Worm (Caenorhabditis elegans) whole organism, mixed stage, embryonic: ENCODE measurements around the gene F52E1.14.
A peak's percentile ranks its signal among the peaks of the same experiment; 100 is the strongest.
"Not testable (repeated sequence)": the region's sequence is repeated elsewhere in the genome, so short reads cannot be mapped to it uniquely, and the experiment has no call there.

Experiments
- M03D4.4 ChIP-seq: sonication (generic microtip); optimal IDR thresholded peaks from 2 replicates; lab custom pipeline; 2017; ENCODE audit warnings: mild to moderate bottlenecking, missing genetic modification characterization, missing compliant biosample characterization
- bed-3 ChIP-seq: fragments of 200-800 bp; sonication (Bioruptor generic); optimal IDR thresholded peaks from 3 replicates; lab custom pipeline; 2018; ENCODE audit warnings: mild to moderate bottlenecking, missing genetic modification characterization, moderate library complexity, missing compliant biosample characterization
- blmp-1 ChIP-seq: fragments of 150-350 bp; optimal IDR thresholded peaks from 2 replicates; lab custom pipeline; 2014; ENCODE audit warnings: missing biosample characterization, missing genetic modification characterization
- ceh-39 ChIP-seq: fragments of 150-350 bp; optimal IDR thresholded peaks from 2 replicates; lab custom pipeline; 2014; ENCODE audit warnings: missing biosample characterization, missing genetic modification characterization
- ceh-43 ChIP-seq: fragments of 200-800 bp; sonication (Bioruptor generic); optimal IDR thresholded peaks from 2 replicates; lab custom pipeline; 2018; ENCODE audit warnings: mild to moderate bottlenecking, missing genetic modification characterization, moderate library complexity, missing compliant biosample characterization
- ceh-83 ChIP-seq: fragments of 200-800 bp; sonication (Bioruptor generic); optimal IDR thresholded peaks from 2 replicates; lab custom pipeline; 2018; ENCODE audit warnings: mild to moderate bottlenecking, missing genetic modification characterization, missing compliant biosample characterization
- ces-1 ChIP-seq: fragments of 150-350 bp; optimal IDR thresholded peaks from 2 replicates; lab custom pipeline; 2014; ENCODE audit warnings: missing biosample characterization, missing genetic modification reagents, missing genetic modification characterization
- cnd-1 ChIP-seq: fragments of 200-800 bp; sonication (Bioruptor generic); optimal IDR thresholded peaks from 2 replicates; lab custom pipeline; 2018; ENCODE audit warnings: mild to moderate bottlenecking, missing genetic modification characterization, missing compliant biosample characterization
- drap-1 ChIP-seq: fragments of 200-800 bp; sonication (Bioruptor generic); optimal IDR thresholded peaks from 3 replicates; lab custom pipeline; 2018; ENCODE audit warnings: mild to moderate bottlenecking, missing genetic modification characterization, missing compliant biosample characterization
- elt-1 ChIP-seq: sonication (generic microtip); optimal IDR thresholded peaks from 2 replicates; lab custom pipeline; 2017; ENCODE audit warnings: missing genetic modification characterization, mild to moderate bottlenecking, missing compliant biosample characterization, antibody characterized with exemption, moderate library complexity, borderline replicate concordance; ENCODE audit not compliant: insufficient read depth
- elt-3 ChIP-seq: fragments of 150-350 bp; optimal IDR thresholded peaks from 2 replicates; lab custom pipeline; 2014; ENCODE audit warnings: missing biosample characterization, missing genetic modification characterization
- flh-1 ChIP-seq: fragments of 200-800 bp; sonication (Bioruptor generic); optimal IDR thresholded peaks from 2 replicates; lab custom pipeline; 2018; ENCODE audit warnings: mild to moderate bottlenecking, missing genetic modification characterization, moderate library complexity, missing compliant biosample characterization
- ham-2 ChIP-seq: fragments of 200-800 bp; sonication (Bioruptor generic); optimal IDR thresholded peaks from 2 replicates; lab custom pipeline; 2018; ENCODE audit warnings: mild to moderate bottlenecking, missing genetic modification characterization, missing compliant biosample characterization
- hlh-1 ChIP-seq: fragments of 150-350 bp; optimal IDR thresholded peaks from 2 replicates; lab custom pipeline; 2014; ENCODE audit warnings: missing biosample characterization, missing genetic modification reagents, missing genetic modification characterization
- lin-13 ChIP-seq: fragments of 150-350 bp; optimal IDR thresholded peaks from 2 replicates; lab custom pipeline; 2014; ENCODE audit warnings: missing biosample characterization, missing genetic modification characterization
- lin-32 ChIP-seq: fragments of 200-800 bp; sonication (Bioruptor generic); optimal IDR thresholded peaks from 2 replicates; lab custom pipeline; 2018; ENCODE audit warnings: mild to moderate bottlenecking, missing genetic modification characterization, missing compliant biosample characterization
- lsy-2 ChIP-seq: fragments of 150-350 bp; optimal IDR thresholded peaks from 2 replicates; lab custom pipeline; 2014; ENCODE audit warnings: missing biosample characterization, missing genetic modification characterization
- mab-5 ChIP-seq: fragments of 150-350 bp; optimal IDR thresholded peaks from 2 replicates; lab custom pipeline; 2014; ENCODE audit warnings: missing biosample characterization, missing genetic modification characterization
- mep-1 ChIP-seq: fragments of 150-350 bp; optimal IDR thresholded peaks from 2 replicates; lab custom pipeline; 2017; ENCODE audit warnings: missing biosample characterization, missing genetic modification reagents, missing genetic modification characterization, inconsistent platforms
- mls-2 ChIP-seq: sonication (generic microtip); optimal IDR thresholded peaks from 2 replicates; lab custom pipeline; 2016; ENCODE audit warnings: mild to moderate bottlenecking, missing genetic modification characterization, moderate library complexity, missing compliant biosample characterization
- nhr-12 ChIP-seq: fragments of 150-350 bp; optimal IDR thresholded peaks from 2 replicates; lab custom pipeline; 2014; ENCODE audit warnings: missing biosample characterization, missing genetic modification characterization
- nhr-2 ChIP-seq: fragments of 150-350 bp; optimal IDR thresholded peaks from 2 replicates; lab custom pipeline; 2014; ENCODE audit warnings: missing biosample characterization, missing genetic modification characterization
- nhr-237 ChIP-seq: fragments of 150-350 bp; optimal IDR thresholded peaks from 2 replicates; lab custom pipeline; 2014; ENCODE audit warnings: missing biosample characterization, missing genetic modification characterization
- nhr-28 ChIP-seq: fragments of 150-350 bp; optimal IDR thresholded peaks from 2 replicates; lab custom pipeline; 2014; ENCODE audit warnings: missing biosample characterization, missing genetic modification characterization
- nhr-76 ChIP-seq: sonication (generic microtip); optimal IDR thresholded peaks from 2 replicates; lab custom pipeline; 2017; ENCODE audit warnings: missing biosample characterization, missing genetic modification characterization
- pha-4 ChIP-seq: fragments of 150-350 bp; optimal IDR thresholded peaks from 2 replicates; lab custom pipeline; 2018; ENCODE audit warnings: missing biosample characterization, missing genetic modification reagents, missing genetic modification characterization
- sem-2 ChIP-seq: fragments of 200-800 bp; sonication (Bioruptor generic); optimal IDR thresholded peaks from 2 replicates; lab custom pipeline; 2018; ENCODE audit warnings: mild to moderate bottlenecking, missing genetic modification characterization, missing compliant biosample characterization
- snpc-4 ChIP-seq: fragments of 150-350 bp; optimal IDR thresholded peaks from 2 replicates; lab custom pipeline; 2014; ENCODE audit warnings: missing biosample characterization, missing genetic modification characterization
- sptf-1 ChIP-seq: sonication (generic microtip); optimal IDR thresholded peaks from 2 replicates; lab custom pipeline; 2017; ENCODE audit warnings: mild to moderate bottlenecking, missing genetic modification characterization, moderate library complexity, missing compliant biosample characterization
- tbx-8 ChIP-seq: fragments of 200-800 bp; sonication (Bioruptor generic); optimal IDR thresholded peaks from 2 replicates; lab custom pipeline; 2018; ENCODE audit warnings: mild to moderate bottlenecking, missing genetic modification characterization, moderate library complexity, missing compliant biosample characterization
- unc-120 ChIP-seq: sonication (generic microtip); optimal IDR thresholded peaks from 2 replicates; lab custom pipeline; 2017; ENCODE audit warnings: missing genetic modification characterization, missing compliant biosample characterization; ENCODE audit not compliant: poor library complexity, severe bottlenecking
- unc-62 ChIP-seq: fragments of 150-350 bp; optimal IDR thresholded peaks from 2 replicates; lab custom pipeline; 2014; ENCODE audit warnings: missing biosample characterization, missing genetic modification reagents, missing genetic modification characterization
- zip-8 ChIP-seq: fragments of 150-350 bp; optimal IDR thresholded peaks from 2 replicates; lab custom pipeline; 2014; ENCODE audit warnings: missing biosample characterization, missing genetic modification characterization
- ztf-11 ChIP-seq: fragments of 150-350 bp; optimal IDR thresholded peaks from 2 replicates; lab custom pipeline; 2014; ENCODE audit warnings: missing biosample characterization, missing genetic modification characterization

The F52E1.14 gene

ce11 chrV:8383716-8384115 lies at the start of gene F52E1.14:
Gene F52E1.14, plus strand, starts transcription at chrV:8383922.
- no peak for TF ChIP-seq lin-13 (tag; lab: Kevin White, UChicago)

- no peak for TF ChIP-seq mep-1 (tag; lab: Kevin White, UChicago)
- TF ChIP-seq mab-5 (tag; lab: Kevin White, UChicago), result no peak
- no peak for TF ChIP-seq sptf-1 (tag; lab: Kevin White, UChicago)
- no peak for TF ChIP-seq cnd-1 (tag; lab: Kevin White, UChicago)
- TF ChIP-seq nhr-12 (tag; lab: Kevin White, UChicago), result no peak
- no peak for TF ChIP-seq lin-13 (tag; lab: Kevin White, UChicago)
- no peak for TF ChIP-seq nhr-2 (tag; lab: Kevin White, UChicago)
- no peak for TF ChIP-seq lsy-2 (tag; lab: Kevin White, UChicago)
- TF ChIP-seq M03D4.4 (tag; lab: Kevin White, UChicago), result no peak
- TF ChIP-seq nhr-237 (tag; lab: Kevin White, UChicago), result no peak
- no peak for TF ChIP-seq pha-4 (tag; lab: Kevin White, UChicago)
- no peak for TF ChIP-seq unc-62 (GFP tag; lab: Kevin White, UChicago)
- TF ChIP-seq bed-3 (GFP tag; lab: Kevin White, UChicago), result no peak
- TF ChIP-seq ztf-11, result no peak
These were observed 49.4 kb upstream of the F52E1.14 start, which contains the start of gene tmd-2 for ce11 chrV:8334360-8334759. Gene tmd-2, plus strand, starts transcription at chrV:8334660.

ce11 chrV:8335620-8336019 lies 48.1 kb upstream of the F52E1.14 start:
- peak; percentile 83 for TF ChIP-seq unc-62 (GFP tag; lab: Kevin White, UChicago)
- no peak for TF ChIP-seq drap-1 (GFP tag; lab: Kevin White, UChicago)
- TF ChIP-seq hlh-1 (tag; lab: Kevin White, UChicago), result peak; percentile 82

ce11 chrV:8340924-8341323 lies 42.8 kb upstream of the F52E1.14 start, which contains the start of gene C08D8.7:
Gene C08D8.7, plus strand, starts transcription at chrV:8341224.
- TF ChIP-seq cnd-1, elt-1, elt-3 (tag; lab: Kevin White, UChicago): not testable (repeated sequence)

- no peak for TF ChIP-seq ceh-39 (tag; lab: Kevin White, UChicago)
- no peak for TF ChIP-seq nhr-28 (tag; lab: Kevin White, UChicago)
- no peak for TF ChIP-seq elt-1 (tag; lab: Kevin White, UChicago)
- TF ChIP-seq pha-4 (tag; lab: Kevin White, UChicago), result no peak
- TF ChIP-seq sptf-1 (tag; lab: Kevin White, UChicago), result no peak
- TF ChIP-seq M03D4.4 (tag; lab: Kevin White, UChicago), result no peak
These were observed 41.3 kb upstream of the F52E1.14 start for ce11 chrV:8342416-8342815.

- TF ChIP-seq snpc-4 (tag; lab: Kevin White, UChicago), result no peak
- TF ChIP-seq hlh-1 (tag; lab: Kevin White, UChicago), result no peak
- no peak for TF ChIP-seq lsy-2 (tag; lab: Kevin White, UChicago)
- no peak for TF ChIP-seq pha-4 (tag; lab: Kevin White, UChicago)
These were observed 38.3 kb upstream of the F52E1.14 start, which contains the start of gene C08D8.1 for ce11 chrV:8345436-8345835. Gene C08D8.1, plus strand, starts transcription at chrV:8345759.

ce11 chrV:8348959-8349389 lies 34.7 kb upstream of the F52E1.14 start:
- TF ChIP-seq lsy-2 (tag; lab: Kevin White, UChicago) (no peak), lin-32 (GFP tag; lab: Kevin White, UChicago) (no peak), nhr-76 (tag; lab: Kevin White, UChicago) (no peak), lin-13 (tag; lab: Kevin White, UChicago) (no peak), bed-3 (GFP tag; lab: Kevin White, UChicago) (no peak), ztf-11 (no peak), ceh-43 (GFP tag; lab: Kevin White, UChicago) (no peak), elt-3 (tag; lab: Kevin White, UChicago) (no peak), zip-8 (tag; lab: Kevin White, UChicago) (no peak), mls-2 (tag; lab: Kevin White, UChicago) (no peak), ceh-39 (tag; lab: Kevin White, UChicago) (no peak), ces-1 (GFP tag; lab: Kevin White, UChicago) (peak; percentile 19), snpc-4 (tag; lab: Kevin White, UChicago) (no peak), tbx-8 (no peak), mep-1 (tag; lab: Kevin White, UChicago) (peak; percentile 29), drap-1 (GFP tag; lab: Kevin White, UChicago) (peak; percentile 19), sem-2 (GFP tag; lab: Kevin White, UChicago) (no peak), M03D4.4 (tag; lab: Kevin White, UChicago) (peak; percentile 22), elt-1 (tag; lab: Kevin White, UChicago) (no peak), ham-2 (no peak), hlh-1 (tag; lab: Kevin White, UChicago) (peak; percentile 9), flh-1 (GFP tag; lab: Kevin White, UChicago) (no peak), unc-120 (peak; percentile 23), cnd-1 (tag; lab: Kevin White, UChicago) (no peak), nhr-237 (tag; lab: Kevin White, UChicago) (no peak), blmp-1 (no peak), nhr-12 (tag; lab: Kevin White, UChicago) (no peak), ceh-83 (GFP tag; lab: Kevin White, UChicago) (no peak), nhr-2 (tag; lab: Kevin White, UChicago) (no peak)
